Fruit fly (Drosophila melanogaster): Measurements from ENCODE around the gene CG13907.

The CG13907 gene

dm6 chr3L:885624-886257 is 3.9 kb upstream of the CG13907 start (continued):
- no peak for TF ChIP-seq CG30431 (GFP tag; optimal IDR thresholded peaks at IDR 0.05)
- TF ChIP-seq Dp (GFP tag; optimal IDR thresholded peaks at IDR 0.05) = no peak
- no peak for TF ChIP-seq dimm (GFP tag; IDR thresholded peaks at IDR 0.05)
- TF ChIP-seq scrt (GFP tag; optimal IDR thresholded peaks at IDR 0.05) = no peak
- no peak for TF ChIP-seq tin (GFP tag; optimal IDR thresholded peaks at IDR 0.05)

dm6 chr3L:885006-885405 is 3.2 kb upstream of the CG13907 start:
- TF ChIP-seq tx (GFP tag; optimal IDR thresholded peaks at IDR 0.05) (no peak), hkb (optimal IDR thresholded peaks at IDR 0.05) (no peak), hkb (GFP tag; IDR thresholded peaks at IDR 0.05) (no peak), Fer3 (tag; optimal IDR thresholded peaks at IDR 0.05) (no peak), H15 (GFP tag; IDR thresholded peaks at IDR 0.05) (no peak), Opbp (GFP tag; IDR thresholded peaks at IDR 0.05; ENCODE audit: partially characterized antibody) (no peak), nmo (GFP tag; optimal IDR thresholded peaks at IDR 0.05) (no peak), Med (GFP tag) (peak; percentile 20), phol (tag; optimal IDR thresholded peaks at IDR 0.05) (no peak), CG7372 (GFP tag; IDR thresholded peaks at IDR 0.05) (0 out of 2 replicates have a peak, but pooled peaks have one; percentile 50), Ets65A (GFP tag) (peak; percentile 10), CG11398 (GFP tag; optimal IDR thresholded peaks at IDR 0.05) (no peak), Spps (tag; optimal IDR thresholded peaks at IDR 0.05) (no peak), CG18262 (tag; optimal IDR thresholded peaks at IDR 0.05) (no peak), klu (GFP tag; IDR thresholded peaks at IDR 0.05) (no peak), gcm (GFP tag; optimal IDR thresholded peaks at IDR 0.05) (peak; percentile 9)

dm6 chr3L:884239-884638 is 2.4 kb upstream of the CG13907 start:
- peak; percentile 23; the same call in 1 of the 2 replicates for TF ChIP-seq sob (GFP tag; IDR thresholded peaks at IDR 0.05)
- TF ChIP-seq CG9932 (GFP tag; IDR thresholded peaks at IDR 0.05) = peak; percentile 23; the same call in 1 of the 2 replicates
- 0 out of 2 replicates have a peak, but pooled peaks have one; percentile 16 for TF ChIP-seq MBD-R2 (GFP tag; IDR thresholded peaks at IDR 0.05)
- TF ChIP-seq lab (GFP tag; optimal IDR thresholded peaks at IDR 0.05) = peak; percentile 46
- peak; percentile 54; the same call in 2 of the 3 replicates for TF ChIP-seq Dbx (GFP tag; IDR thresholded peaks at IDR 0.05)
- peak; percentile 84 for TF ChIP-seq Med (GFP tag)
- no peak for TF ChIP-seq cas (GFP tag; IDR thresholded peaks at IDR 0.05)
- peak; percentile 27 for TF ChIP-seq CG2678 (tag; optimal IDR thresholded peaks at IDR 0.05)
- TF ChIP-seq pan (optimal IDR thresholded peaks at IDR 0.05) = no peak
- TF ChIP-seq pan (GFP tag; optimal IDR thresholded peaks at IDR 0.05 in 1 of 2, IDR thresholded peaks at IDR 0.05 in 1 of 2) = peak in 1 of 2 experiments; percentile 27
- TF ChIP-seq gem (tag; optimal IDR thresholded peaks at IDR 0.05) = no peak
- TF ChIP-seq bowl (GFP tag; IDR thresholded peaks at IDR 0.05) = no peak
- 0 out of 2 replicates have a peak, but pooled peaks have one; percentile 10 for TF ChIP-seq GATAe (GFP tag; conservative IDR thresholded peaks at IDR 0.05)
- 0 out of 2 replicates have a peak, but pooled peaks have one; percentile 25 for TF ChIP-seq CG31224 (GFP tag; IDR thresholded peaks at IDR 0.05)
- no peak for TF ChIP-seq CG4854 (GFP tag; optimal IDR thresholded peaks at IDR 0.05)
- peak; percentile 30; the same call in 1 of the 2 replicates for TF ChIP-seq vvl (GFP tag; IDR thresholded peaks at IDR 0.05)
- no peak for TF ChIP-seq gce (GFP tag; IDR thresholded peaks at IDR 0.05)
- TF ChIP-seq Taf1 (GFP tag; IDR thresholded peaks at IDR 0.05) = peak; percentile 7; the same call in 1 of the 2 replicates
- no peak for TF ChIP-seq CG1233 (GFP tag; optimal IDR thresholded peaks at IDR 0.05)
- no peak for TF ChIP-seq maf-S (GFP tag; optimal IDR thresholded peaks at IDR 0.05)
- TF ChIP-seq Fer3 (tag; optimal IDR thresholded peaks at IDR 0.05) = peak; percentile 23
- 0 out of 4 replicates have a peak, but pooled peaks have one; percentile 2 for TF ChIP-seq chinmo (GFP tag; IDR thresholded peaks at IDR 0.05; ENCODE audit: partially characterized antibody)
- peak; percentile 66 for TF ChIP-seq Rfx (GFP tag; IDR thresholded peaks at IDR 0.05)
- peak; percentile 40; the same call in 1 of the 3 replicates for TF ChIP-seq Aef1 (GFP tag; IDR thresholded peaks at IDR 0.05)
- TF ChIP-seq Meics (GFP tag; optimal IDR thresholded peaks at IDR 0.05) = peak; percentile 33
- peak; percentile 66 for TF ChIP-seq CG18599 (GFP tag; optimal IDR thresholded peaks at IDR 0.05)
- TF ChIP-seq scrt (GFP tag; optimal IDR thresholded peaks at IDR 0.05) = peak; percentile 75
- TF ChIP-seq CG3281 (GFP tag; optimal IDR thresholded peaks at IDR 0.05) = peak; percentile 15
- peak; percentile 25; the same call in 1 of the 2 replicates for TF ChIP-seq lmd (GFP tag; IDR thresholded peaks at IDR 0.05)
- TF ChIP-seq Max (GFP tag; optimal IDR thresholded peaks at IDR 0.05) = no peak
